Worm (Caenorhabditis elegans) whole organism, L4/young adult: ENCODE measurements around the gene spop-1.

Experiments
- W03F9.2 ChIP-seq: fragments of 150-350 bp; optimal IDR thresholded peaks from 2 replicates; lab custom pipeline; 2014; ENCODE audit warnings: missing biosample characterization, missing genetic modification characterization
- dao-5 ChIP-seq: sonication (generic microtip); optimal IDR thresholded peaks from 2 replicates; lab custom pipeline; 2016; ENCODE audit warnings: missing genotype, missing genetic modification characterization, moderate library complexity, missing compliant biosample characterization
- him-1 ChIP-seq: sonication (generic microtip); optimal IDR thresholded peaks from 2 replicates; lab custom pipeline; 2016; ENCODE audit warnings: missing genotype, missing genetic modification reagents, missing genetic modification characterization, missing compliant biosample characterization

DNA sequence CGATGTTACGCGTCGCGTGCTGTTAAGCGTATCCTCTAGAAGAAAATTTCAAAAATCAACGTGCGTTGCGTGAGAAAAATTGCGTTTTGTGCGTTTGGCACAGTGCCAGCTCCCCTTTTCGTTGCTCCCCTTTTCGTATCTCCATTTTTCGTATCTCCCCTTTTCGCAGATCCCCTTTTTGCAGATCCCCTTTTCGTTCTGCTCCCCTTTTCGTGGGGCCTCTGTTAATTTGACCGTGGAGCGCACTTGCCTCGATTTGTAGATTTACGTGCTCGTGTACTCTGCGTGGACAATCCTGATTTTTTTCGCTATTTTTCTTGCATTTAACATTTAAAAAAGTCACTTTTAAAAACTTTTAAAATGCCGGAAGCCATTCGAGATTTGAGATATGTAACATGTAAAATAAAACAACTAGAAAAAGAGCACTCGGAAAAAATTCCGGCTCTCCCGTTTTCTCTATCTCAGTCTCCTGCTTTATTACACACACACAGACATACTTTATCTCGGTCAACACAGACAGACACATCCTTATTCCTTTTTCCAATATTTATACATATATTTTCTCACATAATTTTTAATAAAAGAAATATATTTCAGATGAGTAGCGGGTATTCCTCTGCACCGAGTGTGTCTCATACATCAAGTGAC, 25.8 kb upstream of the spop-1 start, which contains the start of gene ttll-4:
- no peak for TF ChIP-seq dao-5
- peak; percentile 38 for TF ChIP-seq him-1
- no peak for TF ChIP-seq W03F9.2
